Worm (Caenorhabditis elegans): Measurements from ENCODE around the gene R09D1.14.

DNA sequence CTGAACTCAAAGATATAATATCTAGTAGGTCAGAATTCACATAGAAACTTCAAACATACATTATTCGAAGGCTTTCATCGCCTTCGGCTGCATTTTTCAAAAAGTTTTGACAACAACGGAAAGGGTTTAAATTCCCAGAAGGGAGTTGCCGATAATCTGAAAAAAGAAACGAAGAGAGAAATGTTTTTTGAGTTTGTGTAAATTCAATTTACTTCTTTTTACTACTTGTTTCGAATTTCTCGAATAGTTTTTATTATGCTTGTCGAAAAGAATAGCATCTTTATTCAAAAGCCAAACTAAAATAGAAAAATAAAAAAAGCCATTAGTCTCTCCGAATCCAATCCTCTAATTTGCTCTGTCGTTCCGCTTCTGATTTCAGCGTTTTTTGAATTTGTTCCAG, 28.2 kb downstream of the R09D1.14 start:
- TF ChIP-seq C08G9.2 (tag; optimal IDR thresholded peaks at IDR 0.05) (no peak), hlh-30 (tag; optimal IDR thresholded peaks at IDR 0.05; ENCODE audit: insufficient read depth) (no peak)
